Fruit fly (Drosophila melanogaster) whole organism, adult: ENCODE measurements around the gene qless.

Source experiments
- CG11617 ChIP-seq: fragments of 200-800 bp; sonication (Bioruptor generic); optimal IDR thresholded peaks from 2 replicates; lab custom pipeline; 2017; ENCODE audit warnings: mild to moderate bottlenecking, missing biosample characterization, missing genetic modification reagents, missing genetic modification characterization
- CG1620 ChIP-seq: fragments of 200-800 bp; sonication (Bioruptor generic); optimal IDR thresholded peaks from 2 replicates; lab custom pipeline; 2016; ENCODE audit warnings: missing biosample characterization, missing genetic modification characterization
- CG7101 ChIP-seq: fragments of 200-800 bp; sonication (Bioruptor generic); optimal IDR thresholded peaks from 2 replicates; lab custom pipeline; 2018; ENCODE audit warnings: missing biosample characterization, mild to moderate bottlenecking, missing genetic modification characterization, moderate library complexity
- Mnt ChIP-seq: fragments of 200-800 bp; sonication (Bioruptor generic); optimal IDR thresholded peaks from 2 replicates; lab custom pipeline; 2016; ENCODE audit warnings: missing biosample characterization, mild to moderate bottlenecking, missing genetic modification characterization
- cic ChIP-seq: fragments of 200-800 bp; sonication (Bioruptor generic); optimal IDR thresholded peaks from 2 replicates; lab custom pipeline; 2017; ENCODE audit warnings: missing biosample characterization, mild to moderate bottlenecking, missing genetic modification characterization, moderate library complexity
- kay ChIP-seq: fragments of 200-800 bp; sonication (Bioruptor generic); peaks from one replicate; lab custom pipeline; 2016; ENCODE audit warnings: missing biosample characterization, missing genetic modification characterization, borderline replicate concordance
- pad ChIP-seq: fragments of 200-800 bp; sonication (Bioruptor generic); optimal IDR thresholded peaks from 3 replicates; lab custom pipeline; 2017; ENCODE audit warnings: missing biosample characterization, missing genetic modification characterization, mild to moderate bottlenecking, moderate library complexity, missing genetic modification reagents
- tj ChIP-seq: fragments of 200-800 bp; sonication (Bioruptor generic); optimal IDR thresholded peaks from 3 replicates; lab custom pipeline; 2017; ENCODE audit warnings: missing biosample characterization, mild to moderate bottlenecking, missing genetic modification characterization, moderate library complexity
- toe ChIP-seq: fragments of 200-800 bp; sonication (Bioruptor generic); optimal IDR thresholded peaks from 2 replicates; lab custom pipeline; 2016; ENCODE audit warnings: missing biosample characterization, missing genetic modification characterization

DNA sequence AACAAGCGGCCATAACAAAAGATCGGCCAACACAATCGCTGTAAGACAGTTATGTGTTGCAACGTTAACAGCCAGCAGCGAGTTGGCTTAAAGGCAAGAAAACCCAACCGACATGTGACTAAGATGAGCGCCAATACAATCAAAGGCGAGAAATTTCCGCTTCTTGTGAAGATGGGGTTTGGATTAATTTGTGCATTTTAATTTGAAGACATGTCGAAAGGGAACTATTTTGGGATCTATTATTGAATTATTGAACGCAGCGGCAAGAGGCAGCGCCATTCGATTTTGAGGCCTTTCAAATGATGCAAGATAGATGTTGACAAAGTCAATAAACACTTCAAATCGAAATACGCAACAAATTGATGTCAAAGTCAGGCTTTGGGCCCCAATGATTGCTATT, 11.3 kb downstream of the qless start:
- TF ChIP-seq cic (GFP tag; lab: Kevin White, UChicago) (no peak), Mnt (GFP tag; lab: Kevin White, UChicago) (no peak), toe (GFP tag; lab: Kevin White, UChicago) (no peak), kay (GFP tag; lab: Kevin White, UChicago) (no peak), CG1620 (GFP tag; lab: Kevin White, UChicago) (no peak), pad (GFP tag; lab: Kevin White, UChicago) (no peak), CG11617 (no peak), tj (GFP tag; lab: Kevin White, UChicago) (no peak), CG7101 (no peak)
